Fruit fly (Drosophila melanogaster) whole organism, prepupa: Measurements from ENCODE around the gene arx.

Experiments used
- CG10631 ChIP-seq: fragments of 200-800 bp; sonication (Bioruptor generic); optimal IDR thresholded peaks from 2 replicates; lab custom pipeline; 2016; ENCODE audit warnings: missing biosample characterization, missing genetic modification characterization
- CG15336 ChIP-seq: fragments of 200-800 bp; sonication (Bioruptor generic); IDR thresholded peaks from 2 replicates; pipeline ENCODE4 v1.3.6; 2022; ENCODE audit warnings: missing biosample characterization, missing genetic modification characterization
- CG16779 ChIP-seq: fragments of 200-800 bp; sonication (Bioruptor generic); optimal IDR thresholded peaks from 3 replicates; lab custom pipeline; 2017; ENCODE audit warnings: missing biosample characterization, mild to moderate bottlenecking, missing genetic modification characterization
- CG31627 ChIP-seq: fragments of 200-800 bp; sonication (Bioruptor generic); optimal IDR thresholded peaks from 3 replicates; lab custom pipeline; 2016; ENCODE audit warnings: missing biosample characterization, missing genetic modification characterization
- CG32006 ChIP-seq: fragments of 200-800 bp; sonication (Bioruptor generic); optimal IDR thresholded peaks from 3 replicates; lab custom pipeline; 2017; ENCODE audit warnings: missing biosample characterization, mild to moderate bottlenecking, missing genetic modification characterization
- CG3919 ChIP-seq: fragments of 200-800 bp; sonication (Bioruptor generic); optimal IDR thresholded peaks from 3 replicates; lab custom pipeline; 2016; ENCODE audit warnings: missing biosample characterization, missing genetic modification characterization
- CG6808 ChIP-seq: fragments of 200-800 bp; sonication (Bioruptor generic); optimal IDR thresholded peaks from 3 replicates; lab custom pipeline; 2017; ENCODE audit warnings: missing biosample characterization, missing genetic modification characterization, mild to moderate bottlenecking, moderate library complexity, missing genetic modification reagents
- CG8319 ChIP-seq: fragments of 200-800 bp; sonication (Bioruptor generic); optimal IDR thresholded peaks from 3 replicates; lab custom pipeline; 2016; ENCODE audit warnings: missing biosample characterization, missing genetic modification characterization
- CG8632 ChIP-seq: fragments of 200-800 bp; sonication (Bioruptor generic); optimal IDR thresholded peaks from 3 replicates; lab custom pipeline; 2016; ENCODE audit warnings: missing biosample characterization, missing genetic modification characterization
- CG9139 ChIP-seq: fragments of 200-800 bp; sonication (Bioruptor generic); optimal IDR thresholded peaks from 3 replicates; lab custom pipeline; 2017; ENCODE audit warnings: missing biosample characterization, mild to moderate bottlenecking, missing genetic modification characterization
- Ets96B ChIP-seq: fragments of 200-800 bp; optimal IDR thresholded peaks from 2 replicates; lab custom pipeline; 2019; ENCODE audit warnings: missing biosample characterization, mild to moderate bottlenecking, missing genetic modification characterization, moderate library complexity
- Hr38 ChIP-seq: sonication (Bioruptor generic); optimal IDR thresholded peaks from 2 replicates; lab custom pipeline; 2016; ENCODE audit warnings: missing biosample characterization, missing genetic modification characterization
- Hr39 ChIP-seq: fragments of 200-800 bp; sonication (Bioruptor generic); optimal IDR thresholded peaks from 2 replicates; lab custom pipeline; 2016; ENCODE audit warnings: missing biosample characterization, missing genetic modification characterization
- Hr4 ChIP-seq: fragments of 200-800 bp; sonication (Bioruptor generic); optimal IDR thresholded peaks from 3 replicates; lab custom pipeline; 2016; ENCODE audit warnings: missing biosample characterization, missing genetic modification characterization
- OdsH ChIP-seq: fragments of 200-800 bp; sonication (Bioruptor generic); optimal IDR thresholded peaks from 3 replicates; lab custom pipeline; 2016; ENCODE audit warnings: missing biosample characterization, missing genetic modification characterization
- Smox ChIP-seq: fragments of 200-800 bp; sonication (Bioruptor generic); optimal IDR thresholded peaks from 3 replicates; lab custom pipeline; 2016; ENCODE audit warnings: missing biosample characterization, missing genetic modification characterization
- Sox14 ChIP-seq: fragments of 200-800 bp; sonication (Bioruptor generic); optimal IDR thresholded peaks from 3 replicates; lab custom pipeline; 2016; ENCODE audit warnings: missing biosample characterization, missing genetic modification characterization
- Sox15 ChIP-seq: fragments of 200-800 bp; sonication (Bioruptor generic); optimal IDR thresholded peaks from 3 replicates; lab custom pipeline; 2016; ENCODE audit warnings: missing biosample characterization, missing genetic modification characterization
- cyc ChIP-seq: fragments of 200-800 bp; sonication (Bioruptor generic); optimal IDR thresholded peaks from 3 replicates; lab custom pipeline; 2016; ENCODE audit warnings: missing biosample characterization, missing genetic modification characterization
- dsx ChIP-seq: fragments of 200-800 bp; optimal IDR thresholded peaks from 3 replicates; lab custom pipeline; 2019; ENCODE audit warnings: missing biosample characterization, mild to moderate bottlenecking, missing genetic modification characterization, moderate library complexity; ENCODE audit not compliant: poor library complexity, severe bottlenecking
- fd59A ChIP-seq: fragments of 200-800 bp; sonication (Bioruptor generic); optimal IDR thresholded peaks from 2 replicates; lab custom pipeline; 2017; ENCODE audit warnings: missing biosample characterization, mild to moderate bottlenecking, missing genetic modification characterization, missing genetic modification reagents
- pdm3 ChIP-seq: fragments of 200-800 bp; sonication (Bioruptor generic); optimal IDR thresholded peaks from 3 replicates; lab custom pipeline; 2016; ENCODE audit warnings: missing biosample characterization, missing genetic modification characterization
- spab ChIP-seq: fragments of 200-800 bp; sonication (Bioruptor generic); optimal IDR thresholded peaks from 2 replicates; lab custom pipeline; 2017; ENCODE audit warnings: missing biosample characterization, mild to moderate bottlenecking, missing genetic modification characterization, missing genetic modification reagents
- ss ChIP-seq, 2 experiments: fragments of 200-800 bp; sonication (Bioruptor generic); optimal IDR thresholded peaks; 2 replicates in 1 of 2; 3 replicates in 1 of 2; lab custom pipeline; 2017 to 2018; ENCODE audit warnings: mild to moderate bottlenecking in 2 of 2, missing biosample characterization in 2 of 2, missing genetic modification characterization in 2 of 2, moderate library complexity in 1 of 2
- topi ChIP-seq: fragments of 200-800 bp; sonication (Bioruptor generic); optimal IDR thresholded peaks from 3 replicates; lab custom pipeline; 2016; ENCODE audit warnings: missing biosample characterization, missing genetic modification characterization

arx gene

dm6 chr3L:18854412-18854811 lies 46.9 kb downstream of the arx start:
- no peak for TF ChIP-seq Ets96B

dm6 chr3L:18853439-18853838 lies 47.9 kb downstream of the arx start:
- no peak for TF ChIP-seq CG6808
- TF ChIP-seq CG8319 (GFP tag; lab: Kevin White, UChicago), result no peak
- TF ChIP-seq Sox15, result no peak
- TF ChIP-seq pdm3 (GFP tag; lab: Kevin White, UChicago), result no peak
- TF ChIP-seq OdsH (GFP tag; lab: Kevin White, UChicago), result no peak
- TF ChIP-seq, all 60 proteins: peak for 0

dm6 chr3L:18852223-18852622 lies 49.1 kb downstream of the arx start:
- TF ChIP-seq Hr39 (GFP tag; lab: Kevin White, UChicago), result no peak
- no peak for TF ChIP-seq CG15336
- TF ChIP-seq Hr4 (GFP tag; lab: Kevin White, UChicago), result no peak
- TF ChIP-seq Smox, result no peak
- TF ChIP-seq CG16779, result no peak
- TF ChIP-seq Hr38 (GFP tag; lab: Kevin White, UChicago), result no peak
- no peak for TF ChIP-seq CG3919 (GFP tag; lab: Kevin White, UChicago)
- TF ChIP-seq CG9139, result no peak
- TF ChIP-seq ss (GFP tag; optimal IDR thresholded peaks at IDR 0.05; lab: Kevin White, UChicago), result no peak
- TF ChIP-seq CG10631 (GFP tag; lab: Kevin White, UChicago), result no peak
- no peak for TF ChIP-seq Sox14 (GFP tag; lab: Kevin White, UChicago)
- TF ChIP-seq CG8632 (GFP tag; lab: Kevin White, UChicago), result no peak
- TF ChIP-seq spab (GFP tag; lab: Kevin White, UChicago), result no peak
- TF ChIP-seq fd59A, result no peak
- no peak for TF ChIP-seq CG8319 (GFP tag; lab: Kevin White, UChicago)
- TF ChIP-seq CG32006 (GFP tag; lab: Kevin White, UChicago), result no peak
- TF ChIP-seq CG31627 (GFP tag; lab: Kevin White, UChicago), result no peak
- no peak for TF ChIP-seq cyc
- no peak for TF ChIP-seq dsx (GFP tag; lab: Kevin White, UChicago)
- TF ChIP-seq topi (GFP tag; lab: Kevin White, UChicago), result no peak
